Worm (Caenorhabditis elegans) whole organism, early embryonic: ENCODE measurements around the gene pcdr-1.

ENCODE experiments used
- B0310.2 ChIP-seq: sonication (generic microtip); optimal IDR thresholded peaks from 2 replicates; lab custom pipeline; 2016; ENCODE audit warnings: mild to moderate bottlenecking, missing genetic modification characterization, missing compliant biosample characterization
- F13C5.2 ChIP-seq: sonication (generic microtip); optimal IDR thresholded peaks from 2 replicates; lab custom pipeline; 2017; ENCODE audit warnings: mild to moderate bottlenecking, missing genetic modification characterization, inconsistent platforms, missing compliant biosample characterization
- aly-1 ChIP-seq: sonication (generic microtip); optimal IDR thresholded peaks from 2 replicates; lab custom pipeline; 2016; ENCODE audit warnings: missing genetic modification characterization, missing compliant biosample characterization
- ama-1 ChIP-seq: fragments of 150-350 bp; optimal IDR thresholded peaks from 2 replicates; lab custom pipeline; 2014
- ceh-13 ChIP-seq: fragments of 200-800 bp; sonication (Bioruptor generic); optimal IDR thresholded peaks from 2 replicates; lab custom pipeline; 2018; ENCODE audit warnings: mild to moderate bottlenecking, missing genetic modification characterization, missing compliant biosample characterization
- ceh-36 ChIP-seq: sonication (generic microtip); optimal IDR thresholded peaks from 2 replicates; lab custom pipeline; 2016; ENCODE audit warnings: missing genetic modification characterization, inconsistent platforms, missing compliant biosample characterization
- flt-1 ChIP-seq: fragments of 200-800 bp; sonication (Bioruptor generic); IDR thresholded peaks from 2 replicates; pipeline ENCODE4 v1.3.6; 2022; ENCODE audit warnings: missing genetic modification characterization, missing compliant biosample characterization
- hmbx-1 ChIP-seq: sonication (generic microtip); optimal IDR thresholded peaks from 2 replicates; lab custom pipeline; 2016; ENCODE audit warnings: mild to moderate bottlenecking, missing genetic modification characterization, missing compliant biosample characterization
- scrt-1 ChIP-seq: fragments of 200-800 bp; sonication (Bioruptor generic); IDR thresholded peaks from 2 replicates; pipeline ENCODE4 v1.3.6; 2022; ENCODE audit warnings: missing genetic modification characterization, missing compliant biosample characterization
- tbx-11 ChIP-seq: fragments of 200-800 bp; sonication (Bioruptor generic); IDR thresholded peaks from 2 replicates; pipeline ENCODE4 v1.3.6; 2022; ENCODE audit warnings: missing genetic modification characterization, missing compliant biosample characterization
- tbx-37 ChIP-seq: fragments of 200-800 bp; sonication (Bioruptor generic); conservative IDR thresholded peaks from 2 replicates; pipeline ENCODE4 v1.3.6; 2022; ENCODE audit warnings: missing genetic modification reagents, missing genetic modification characterization, missing compliant biosample characterization

DNA sequence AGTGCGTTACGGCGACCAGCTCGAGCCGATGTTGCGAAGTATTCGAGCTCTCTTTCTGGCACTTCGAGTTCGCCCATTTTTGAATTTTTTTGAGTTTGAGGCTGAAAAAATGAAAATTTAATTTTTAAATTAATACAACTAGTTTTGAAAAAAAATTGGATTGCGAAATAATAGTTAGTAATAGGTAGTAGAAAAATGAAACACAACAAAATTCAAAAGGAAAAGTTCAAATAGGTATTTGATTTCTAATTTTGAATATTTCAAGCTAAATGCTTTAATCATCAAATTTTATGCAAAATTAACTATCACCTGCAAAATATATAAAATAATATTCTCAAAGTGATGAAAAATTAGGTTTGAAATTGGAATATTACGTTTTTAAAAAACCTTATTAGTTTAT, 36.2 kb upstream of the pcdr-1 start, which contains the start of gene K09E9.4:
- no peak for TF ChIP-seq ama-1 (lab: Kevin White, UChicago)
- TF ChIP-seq flt-1 (GFP tag; lab: Robert Waterston, UW): no peak
- no peak for TF ChIP-seq hmbx-1 (tag; lab: Kevin White, UChicago)
- TF ChIP-seq F13C5.2: no peak
- TF ChIP-seq B0310.2 (tag; lab: Kevin White, UChicago): no peak
- TF ChIP-seq tbx-37: no peak
- TF ChIP-seq ceh-13 (GFP tag; lab: Kevin White, UChicago): no peak
- no peak for TF ChIP-seq scrt-1 (GFP tag; lab: Robert Waterston, UW)
- no peak for TF ChIP-seq ceh-36 (tag; lab: Kevin White, UChicago)
- TF ChIP-seq tbx-11 (GFP tag; lab: Robert Waterston, UW): no peak
- TF ChIP-seq aly-1 (tag; lab: Kevin White, UChicago): no peak
